Worm (Caenorhabditis elegans): Measurements from ENCODE around the gene clec-172.

Gene clec-172

ce11 chrIV:1515891-1516290, 536 bp downstream of the clec-172 start:
- no peak for TF ChIP-seq ahr-1 (tag; optimal IDR thresholded peaks at IDR 0.05)
- TF ChIP-seq ceh-30 (tag; optimal IDR thresholded peaks at IDR 0.05), result no peak
- no peak for TF ChIP-seq pha-4 (tag; optimal IDR thresholded peaks at IDR 0.05)
- TF ChIP-seq hlh-30 (tag; optimal IDR thresholded peaks at IDR 0.05; ENCODE audit: insufficient read depth), result no peak
- no peak for TF ChIP-seq madf-2 (tag; optimal IDR thresholded peaks at IDR 0.05)

- TF ChIP-seq ets-4 (tag; optimal IDR thresholded peaks at IDR 0.05) (no peak), pax-1 (tag; optimal IDR thresholded peaks at IDR 0.05) (no peak), ceh-19 (GFP tag; optimal IDR thresholded peaks at IDR 0.05) (no peak), nhr-232 (tag; optimal IDR thresholded peaks at IDR 0.05) (no peak), dmd-4 (tag; optimal IDR thresholded peaks at IDR 0.05; ENCODE audit: borderline replicate concordance) (no peak), sox-4 (tag; optimal IDR thresholded peaks at IDR 0.05) (peak; percentile 1), che-1 (tag; optimal IDR thresholded peaks at IDR 0.05) (peak; percentile 14), ttx-3 (tag; optimal IDR thresholded peaks at IDR 0.05) (no peak), hlh-30 (tag; optimal IDR thresholded peaks at IDR 0.05; ENCODE audit: insufficient read depth) (peak; percentile 37), unc-3 (GFP tag; conservative IDR thresholded peaks at IDR 0.05) (0 out of 2 replicates have a peak, but pooled peaks have one; percentile 31), unc-3 (tag; optimal IDR thresholded peaks at IDR 0.05) (no peak), ceh-34 (tag; optimal IDR thresholded peaks at IDR 0.05) (peak; percentile 4), zip-5 (tag; optimal IDR thresholded peaks at IDR 0.05) (no peak), tbx-2 (tag; optimal IDR thresholded peaks at IDR 0.05) (no peak), pros-1 (tag; optimal IDR thresholded peaks at IDR 0.05) (no peak), C08G9.2 (tag; optimal IDR thresholded peaks at IDR 0.05) (no peak), unc-86 (tag; optimal IDR thresholded peaks at IDR 0.05) (no peak), madf-2 (tag; optimal IDR thresholded peaks at IDR 0.05) (no peak), odd-2 (tag; optimal IDR thresholded peaks at IDR 0.05) (no peak), dve-1 (tag; optimal IDR thresholded peaks at IDR 0.05) (no peak)
These were observed 2.0 kb downstream of the clec-172 start for ce11 chrIV:1514415-1514814.

DNA sequence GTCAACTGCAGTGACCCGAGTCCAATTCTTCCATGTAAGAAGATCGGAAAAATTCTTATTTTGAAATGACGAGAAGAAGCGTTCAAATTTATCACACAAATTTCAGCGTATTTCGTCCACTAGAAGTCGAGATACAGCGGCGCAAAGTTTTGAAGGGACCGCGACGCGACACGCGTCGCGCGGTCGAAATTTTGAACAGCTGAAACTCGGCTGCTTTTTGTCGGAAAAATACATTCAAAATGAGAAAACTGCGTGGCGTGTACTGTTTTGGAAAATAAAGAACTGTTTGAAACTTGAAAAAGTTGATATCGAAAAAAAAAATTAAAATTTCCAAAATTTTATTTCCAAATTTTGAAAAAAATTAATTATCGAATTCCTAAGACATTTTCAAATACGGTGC, 3.5 kb downstream of the clec-172 start:
- TF ChIP-seq unc-55 (GFP tag; optimal IDR thresholded peaks at IDR 0.05) (no peak), pros-1 (tag; optimal IDR thresholded peaks at IDR 0.05) (no peak), elt-2 (tag; optimal IDR thresholded peaks at IDR 0.05) (no peak), odd-2 (tag; optimal IDR thresholded peaks at IDR 0.05) (no peak), che-1 (tag; optimal IDR thresholded peaks at IDR 0.05) (no peak)

ce11 chrIV:1510241-1510640, 6.2 kb downstream of the clec-172 start, which contains the start of gene txt-4:
Gene txt-4, plus strand, starts transcription at chrIV:1510564.
- no peak for TF ChIP-seq Y22D7AL.16 (tag; optimal IDR thresholded peaks at IDR 0.05)
- TF ChIP-seq ceh-45 (GFP tag; IDR thresholded peaks at IDR 0.05), result no peak
- no peak for TF ChIP-seq elt-2 (tag; optimal IDR thresholded peaks at IDR 0.05)
- TF ChIP-seq eyg-1 (tag; optimal IDR thresholded peaks at IDR 0.05), result no peak
- no peak for TF ChIP-seq ceh-24 (tag; optimal IDR thresholded peaks at IDR 0.05)
- no peak for TF ChIP-seq hlh-15 (tag; optimal IDR thresholded peaks at IDR 0.05)
- TF ChIP-seq zip-5 (tag; optimal IDR thresholded peaks at IDR 0.05), result no peak
- TF ChIP-seq ahr-1 (tag; optimal IDR thresholded peaks at IDR 0.05), result no peak
- TF ChIP-seq ceh-31 (tag; optimal IDR thresholded peaks at IDR 0.05), result no peak
- no peak for TF ChIP-seq sdc-2 (tag; optimal IDR thresholded peaks at IDR 0.05)
- no peak for TF ChIP-seq lim-6 (tag; optimal IDR thresholded peaks at IDR 0.05)
- no peak for TF ChIP-seq mec-3 (tag; optimal IDR thresholded peaks at IDR 0.05; ENCODE audit: borderline replicate concordance)
- TF ChIP-seq npax-4 (tag; optimal IDR thresholded peaks at IDR 0.05), result no peak
- no peak for TF ChIP-seq hlh-30 (tag; optimal IDR thresholded peaks at IDR 0.05; ENCODE audit: insufficient read depth)
- no peak for TF ChIP-seq pax-1 (tag; optimal IDR thresholded peaks at IDR 0.05)
- no peak for TF ChIP-seq fkh-10 (GFP tag; optimal IDR thresholded peaks at IDR 0.05)
- TF ChIP-seq K09A11.1 (tag; optimal IDR thresholded peaks at IDR 0.05; ENCODE audit: insufficient read depth), result no peak
- no peak for TF ChIP-seq ceh-14 (tag; optimal IDR thresholded peaks at IDR 0.05)
- no peak for TF ChIP-seq ceh-48 (tag; optimal IDR thresholded peaks at IDR 0.05)

Measured in whole organism, late embryonic.